Comparison of ENCODE assay signal across 4 fruit fly cellular contexts in genomic region chrX:2041312-2041918, dm6.
TF ChIP-seq lines count a peak whose summit lies in the region.

Gene CG4313, plus strand, starts transcription at chrX:2041868.

TF ChIP-seq in whole organism, adult, 20 proteins besides CTCF, POLR2A, EP300 and RAD21 (continued from another document):
- no peak for TF ChIP-seq Clk (GFP tag; optimal IDR thresholded peaks at IDR 0.05; lab: Kevin White, UChicago)

TF ChIP-seq in whole organism, embryonic, 481 proteins besides CTCF, POLR2A, EP300 and RAD21 (continued from another document and continues in another):
- TF ChIP-seq Mrtf (GFP tag; IDR thresholded peaks at IDR 0.05; lab: Robert Waterston, UW) (peak; percentile 61; the same call in 2 of the 3 replicates), Mes4 (GFP tag; optimal IDR thresholded peaks at IDR 0.05; lab: Kevin White, UChicago) (peak; percentile 60), CG14965 (GFP tag; optimal IDR thresholded peaks at IDR 0.05; lab: Kevin White, UChicago; ENCODE audit: borderline replicate concordance) (no peak), gcm2 (GFP tag; optimal IDR thresholded peaks at IDR 0.05; lab: Kevin White, UChicago) (no peak), CG11093 (GFP tag; IDR thresholded peaks at IDR 0.05; lab: Robert Waterston, UW) (no peak), Aef1 (GFP tag; IDR thresholded peaks at IDR 0.05; lab: Robert Waterston, UW) (peak; percentile 61), Hr51 (GFP tag; optimal IDR thresholded peaks at IDR 0.05; lab: Kevin White, UChicago) (peak; percentile 51 to 69), zen (tag; optimal IDR thresholded peaks at IDR 0.05; lab: Kevin White, UChicago) (peak; percentile 41), bbx (GFP tag; IDR thresholded peaks at IDR 0.05; lab: Robert Waterston, UW; ENCODE audit: partially characterized antibody) (peak; percentile 80), CG1024 (GFP tag; IDR thresholded peaks at IDR 0.05; lab: Robert Waterston, UW) (peak; percentile 36; the same call in 1 of the 2 replicates), Doc2 (GFP tag; IDR thresholded peaks at IDR 0.05; lab: Robert Waterston, UW) (no peak), zfh2 (GFP tag; optimal IDR thresholded peaks at IDR 0.05; lab: Kevin White, UChicago) (peak; percentile 76), CG7271 (tag; optimal IDR thresholded peaks at IDR 0.05; lab: Kevin White, UChicago) (no peak), wek (GFP tag; optimal IDR thresholded peaks at IDR 0.05; lab: Kevin White, UChicago) (peak; percentile 9), CG2889 (GFP tag; IDR thresholded peaks at IDR 0.05; lab: Robert Waterston, UW) (0 out of 3 replicates have a peak, but pooled peaks have one; percentile 44), run (tag; optimal IDR thresholded peaks at IDR 0.05; lab: Kevin White, UChicago) (no peak), CG18764 (GFP tag; optimal IDR thresholded peaks at IDR 0.05; lab: Kevin White, UChicago) (peak; percentile 12), CG4854 (GFP tag; optimal IDR thresholded peaks at IDR 0.05; lab: Kevin White, UChicago) (peak; percentile 39), phol (tag; optimal IDR thresholded peaks at IDR 0.05; lab: Kevin White, UChicago) (peak; percentile 82), Tbp (GFP tag; optimal IDR thresholded peaks at IDR 0.05; lab: Kevin White, UChicago) (no peak), CG12104 (GFP tag; optimal IDR thresholded peaks at IDR 0.05; lab: Kevin White, UChicago) (peak; percentile 60), Atf-2 (GFP tag; optimal IDR thresholded peaks at IDR 0.05; lab: Kevin White, UChicago) (peak; percentile 63), nau (GFP tag; optimal IDR thresholded peaks at IDR 0.05; lab: Kevin White, UChicago) (peak; percentile 6), bigmax (GFP tag; optimal IDR thresholded peaks at IDR 0.05; lab: Kevin White, UChicago) (no peak), H15 (GFP tag; IDR thresholded peaks at IDR 0.05; lab: Robert Waterston, UW) (0 out of 3 replicates have a peak, but pooled peaks have one; percentile 54), dm (GFP tag; optimal IDR thresholded peaks at IDR 0.05; lab: Kevin White, UChicago) (peak; percentile 51), HLHmδ (GFP tag; optimal IDR thresholded peaks at IDR 0.05; lab: Kevin White, UChicago) (no peak), gcm (GFP tag; optimal IDR thresholded peaks at IDR 0.05; lab: Kevin White, UChicago) (peak; percentile 49), CG33557 (GFP tag; optimal IDR thresholded peaks at IDR 0.05; lab: Kevin White, UChicago) (peak; percentile 51), E2f2 (GFP tag; IDR thresholded peaks at IDR 0.05; lab: Robert Waterston, UW) (peak; percentile 46; the same call in 1 of the 2 replicates), CG6854 (GFP tag; optimal IDR thresholded peaks at IDR 0.05; lab: Kevin White, UChicago) (no peak), GATAe (GFP tag; conservative IDR thresholded peaks at IDR 0.05; lab: Robert Waterston, UW) (no peak; the same call in 1 of the 2 replicates), CG7839 (tag; optimal IDR thresholded peaks at IDR 0.05; lab: Kevin White, UChicago) (peak; percentile 74), BtbVII (GFP tag; optimal IDR thresholded peaks at IDR 0.05; lab: Kevin White, UChicago) (peak; percentile 52), Chrac-16 (GFP tag; optimal IDR thresholded peaks at IDR 0.05; lab: Kevin White, UChicago) (peak; percentile 63), CG12155 (GFP tag; optimal IDR thresholded peaks at IDR 0.05; lab: Kevin White, UChicago) (peak; percentile 61), abd-A (tag; optimal IDR thresholded peaks at IDR 0.05; lab: Kevin White, UChicago) (no peak), CG16779 (GFP tag; IDR thresholded peaks at IDR 0.05; lab: Robert Waterston, UW) (no peak), MBD-R2 (GFP tag; IDR thresholded peaks at IDR 0.05; lab: Robert Waterston, UW) (peak; percentile 43), CG3281 (GFP tag; optimal IDR thresholded peaks at IDR 0.05; lab: Kevin White, UChicago) (peak; percentile 90), E2f1 (GFP tag; IDR thresholded peaks at IDR 0.05; lab: Robert Waterston, UW) (peak; percentile 71), HHEX (GFP tag; optimal IDR thresholded peaks at IDR 0.05; lab: Kevin White, UChicago) (peak; percentile 52)

TF ChIP-seq in whole organism, prepupa, 60 proteins besides CTCF, POLR2A, EP300 and RAD21 (continued from another document):
- TF ChIP-seq CG10631 (GFP tag; optimal IDR thresholded peaks at IDR 0.05; lab: Kevin White, UChicago) (peak; percentile 70), acj6 (GFP tag; optimal IDR thresholded peaks at IDR 0.05; lab: Kevin White, UChicago) (peak; percentile 66), CG15336 (GFP tag; IDR thresholded peaks at IDR 0.05; lab: Robert Waterston, UW) (peak; percentile 65), svp (GFP tag; lab: Kevin White, UChicago) (peak; percentile 87), CG9139 (GFP tag; optimal IDR thresholded peaks at IDR 0.05; lab: Kevin White, UChicago) (peak; percentile 43), vri (GFP tag; optimal IDR thresholded peaks at IDR 0.05; lab: Kevin White, UChicago) (peak; percentile 68), CG34406 (GFP tag; optimal IDR thresholded peaks at IDR 0.05; lab: Kevin White, UChicago) (peak; percentile 64), CG11902 (GFP tag; optimal IDR thresholded peaks at IDR 0.05; lab: Kevin White, UChicago) (peak; percentile 41), Ets21C (GFP tag; optimal IDR thresholded peaks at IDR 0.05; lab: Kevin White, UChicago) (peak; percentile 72), CG7368 (GFP tag; optimal IDR thresholded peaks at IDR 0.05; lab: Kevin White, UChicago) (peak; percentile 38), Ets96B (tag; optimal IDR thresholded peaks at IDR 0.05; lab: Kevin White, UChicago) (peak; percentile 43), Eip93F (GFP tag; optimal IDR thresholded peaks at IDR 0.05; lab: Kevin White, UChicago) (no peak), lz (GFP tag; optimal IDR thresholded peaks at IDR 0.05; lab: Kevin White, UChicago) (peak; percentile 84), Gug (GFP tag; IDR thresholded peaks at IDR 0.05; lab: Robert Waterston, UW) (0 out of 2 replicates have a peak, but pooled peaks have one; percentile 26), topi (GFP tag; optimal IDR thresholded peaks at IDR 0.05; lab: Kevin White, UChicago) (peak; percentile 77), CG6854 (GFP tag; optimal IDR thresholded peaks at IDR 0.05; lab: Kevin White, UChicago) (no peak), net (GFP tag; optimal IDR thresholded peaks at IDR 0.05; lab: Kevin White, UChicago) (peak; percentile 43), CG4318 (GFP tag; optimal IDR thresholded peaks at IDR 0.05; lab: Kevin White, UChicago) (peak; percentile 33), CG11294 (GFP tag; IDR thresholded peaks at IDR 0.05; lab: Robert Waterston, UW) (no peak; the same call in 1 of the 2 replicates), Sox15 (GFP tag; optimal IDR thresholded peaks at IDR 0.05; lab: Kevin White, UChicago) (peak; percentile 65), CG6276 (GFP tag; optimal IDR thresholded peaks at IDR 0.05; lab: Kevin White, UChicago) (peak; percentile 54), Hr38 (GFP tag; optimal IDR thresholded peaks at IDR 0.05; lab: Kevin White, UChicago) (no peak), fkh (GFP tag; optimal IDR thresholded peaks at IDR 0.05; lab: Kevin White, UChicago) (no peak), dsx (GFP tag; optimal IDR thresholded peaks at IDR 0.05; lab: Kevin White, UChicago; ENCODE audit: poor library complexity, severe bottlenecking) (peak; percentile 33), spab (GFP tag; optimal IDR thresholded peaks at IDR 0.05; lab: Kevin White, UChicago) (peak; percentile 37), dac (GFP tag; optimal IDR thresholded peaks at IDR 0.05; lab: Kevin White, UChicago) (peak; percentile 3), Smox (GFP tag; optimal IDR thresholded peaks at IDR 0.05; lab: Kevin White, UChicago) (peak; percentile 74), achi (GFP tag; optimal IDR thresholded peaks at IDR 0.05; lab: Kevin White, UChicago) (peak; percentile 59), cyc (GFP tag; optimal IDR thresholded peaks at IDR 0.05; lab: Kevin White, UChicago) (peak; percentile 82), CG11762 (GFP tag; optimal IDR thresholded peaks at IDR 0.05; lab: Kevin White, UChicago; ENCODE audit: insufficient read depth) (peak; percentile 26), CG10669 (GFP tag; optimal IDR thresholded peaks at IDR 0.05; lab: Kevin White, UChicago) (peak; percentile 46), fd59A (GFP tag; optimal IDR thresholded peaks at IDR 0.05; lab: Kevin White, UChicago) (peak; percentile 43), CG16779 (tag; optimal IDR thresholded peaks at IDR 0.05; lab: Kevin White, UChicago) (no peak), CG32006 (GFP tag; optimal IDR thresholded peaks at IDR 0.05; lab: Kevin White, UChicago) (peak; percentile 65), Sox102F (GFP tag; optimal IDR thresholded peaks at IDR 0.05; lab: Kevin White, UChicago) (peak; percentile 62), Blimp-1 (GFP tag; optimal IDR thresholded peaks at IDR 0.05; lab: Kevin White, UChicago) (no peak), Hr4 (GFP tag; optimal IDR thresholded peaks at IDR 0.05; lab: Kevin White, UChicago) (peak; percentile 64), pdm3 (GFP tag; optimal IDR thresholded peaks at IDR 0.05; lab: Kevin White, UChicago) (peak; percentile 76), salr (GFP tag; optimal IDR thresholded peaks at IDR 0.05; lab: Kevin White, UChicago) (peak; percentile 5 to 40), Eip75B (GFP tag; optimal IDR thresholded peaks at IDR 0.05; lab: Kevin White, UChicago) (peak; percentile 70), CG6792 (GFP tag; optimal IDR thresholded peaks at IDR 0.05; lab: Kevin White, UChicago) (peak; percentile 68)

TF ChIP-seq in whole organism, wandering third instar larva, 38 proteins besides CTCF, POLR2A, EP300 and RAD21 (continued from another document):
- TF ChIP-seq Hr78 (GFP tag; optimal IDR thresholded peaks at IDR 0.05; lab: Kevin White, UChicago), result no peak
- no peak for TF ChIP-seq usp (GFP tag; optimal IDR thresholded peaks at IDR 0.05; lab: Kevin White, UChicago)
- TF ChIP-seq Sp1 (GFP tag; optimal IDR thresholded peaks at IDR 0.05; lab: Kevin White, UChicago), result peak; percentile 74
- TF ChIP-seq jim (GFP tag; optimal IDR thresholded peaks at IDR 0.05; lab: Kevin White, UChicago), result no peak
- peak; percentile 81 for TF ChIP-seq h (GFP tag; optimal IDR thresholded peaks at IDR 0.05; lab: Kevin White, UChicago)
- TF ChIP-seq CrebA (GFP tag; optimal IDR thresholded peaks at IDR 0.05; lab: Kevin White, UChicago; ENCODE audit: borderline replicate concordance), result no peak
- TF ChIP-seq Hr83 (GFP tag; optimal IDR thresholded peaks at IDR 0.05; lab: Kevin White, UChicago; ENCODE audit: poor library complexity, severe bottlenecking), result no peak
- peak; percentile 68 for TF ChIP-seq Hnf4 (GFP tag; optimal IDR thresholded peaks at IDR 0.05; lab: Kevin White, UChicago)
- TF ChIP-seq pan (optimal IDR thresholded peaks at IDR 0.05; lab: Kevin White, UChicago), result no peak
- TF ChIP-seq Jra (GFP tag; optimal IDR thresholded peaks at IDR 0.05; lab: Kevin White, UChicago), result peak; percentile 76
- peak in 1 of 2 experiments; percentile 81 for TF ChIP-seq foxo (GFP tag; optimal IDR thresholded peaks at IDR 0.05; lab: Kevin White, UChicago)
- peak; percentile 60 for TF ChIP-seq psq (GFP tag; optimal IDR thresholded peaks at IDR 0.05; lab: Kevin White, UChicago)
- TF ChIP-seq Rel (GFP tag; optimal IDR thresholded peaks at IDR 0.05; lab: Kevin White, UChicago), result no peak
- peak; percentile 28 for TF ChIP-seq Rel (tag; optimal IDR thresholded peaks at IDR 0.05; lab: Kevin White, UChicago)
- no peak for TF ChIP-seq lola (GFP tag; optimal IDR thresholded peaks at IDR 0.05; lab: Kevin White, UChicago)
TF ChIP-seq in whole organism, wandering third instar larva: peak in this region for 20.
